Fruit fly (Drosophila melanogaster) whole organism, embryonic: ENCODE measurements around the gene CG13069.

ENCODE experiments used
- Asciz ChIP-seq: fragments of 200-800 bp; sonication (Bioruptor generic); optimal IDR thresholded peaks from 2 replicates; lab custom pipeline; 2017; ENCODE audit warnings: missing biosample characterization, mild to moderate bottlenecking, missing genetic modification characterization, missing genetic modification reagents
- Awh ChIP-seq: fragments of 200-800 bp; sonication (Bioruptor generic); IDR thresholded peaks from 2 replicates; pipeline ENCODE4, ENCODE4 v1.3.6; 2022; ENCODE audit warnings: missing biosample characterization, missing genetic modification characterization
- Bgb ChIP-seq: fragments of 200-800 bp; sonication (Bioruptor generic); IDR thresholded peaks from 2 replicates; pipeline ENCODE4 v1.3.6; 2022; ENCODE audit warnings: missing biosample characterization, missing genetic modification characterization; ENCODE audit not compliant: partially characterized antibody
- CG13123 ChIP-seq: fragments of 200-800 bp; sonication (Bioruptor generic); optimal IDR thresholded peaks from 2 replicates; lab custom pipeline; 2016; ENCODE audit warnings: missing biosample characterization, missing genetic modification characterization
- CG15073 ChIP-seq: fragments of 200-800 bp; sonication (Bioruptor generic); optimal IDR thresholded peaks from 2 replicates; lab custom pipeline; 2016; ENCODE audit warnings: missing biosample characterization, missing genetic modification characterization
- CG16815 ChIP-seq: fragments of 200-800 bp; sonication (Bioruptor generic); optimal IDR thresholded peaks from 3 replicates; lab custom pipeline; 2017; ENCODE audit warnings: missing biosample characterization, mild to moderate bottlenecking, missing genetic modification characterization
- CG17328 ChIP-seq: fragments of 200-800 bp; sonication (Bioruptor generic); IDR thresholded peaks from 2 replicates; pipeline ENCODE4 v1.3.6; 2022; ENCODE audit warnings: missing biosample characterization, missing genetic modification characterization
- CG18262 ChIP-seq: fragments of 200-800 bp; optimal IDR thresholded peaks from 3 replicates; lab custom pipeline; 2019; ENCODE audit warnings: missing biosample characterization, mild to moderate bottlenecking, missing genetic modification characterization, moderate library complexity
- CG18476 ChIP-seq: fragments of 200-800 bp; sonication (Bioruptor generic); optimal IDR thresholded peaks from 2 replicates; lab custom pipeline; 2016; ENCODE audit warnings: missing biosample characterization, mild to moderate bottlenecking, missing genetic modification characterization
- CG7556 ChIP-seq: fragments of 200-800 bp; sonication (Bioruptor generic); optimal IDR thresholded peaks from 2 replicates; lab custom pipeline; 2017; ENCODE audit warnings: missing biosample characterization, mild to moderate bottlenecking, missing genetic modification characterization
- CG8281 ChIP-seq: fragments of 200-800 bp; sonication (Bioruptor generic); optimal IDR thresholded peaks from 2 replicates; lab custom pipeline; 2018; ENCODE audit warnings: missing biosample characterization, mild to moderate bottlenecking, missing genetic modification characterization, moderate library complexity
- CG9876 ChIP-seq: fragments of 200-800 bp; sonication (Bioruptor generic); optimal IDR thresholded peaks from 2 replicates; lab custom pipeline; 2016; ENCODE audit warnings: missing biosample characterization, missing genetic modification characterization
- D ChIP-seq, 2 experiments: fragments of 200-800 bp in 1 of 2; fragments of >200 bp in 1 of 2; sonication (Bioruptor generic) in 1 of 2; optimal IDR thresholded peaks; 2 replicates in 1 of 2; 3 replicates in 1 of 2; lab custom pipeline; 2017; ENCODE audit warnings: mild to moderate bottlenecking in 1 of 2, missing biosample characterization in 1 of 2, missing genetic modification characterization in 1 of 2, missing genetic modification reagents in 1 of 2
- D19A ChIP-seq: fragments of 200-800 bp; optimal IDR thresholded peaks from 3 replicates; lab custom pipeline; 2019; ENCODE audit warnings: missing biosample characterization, mild to moderate bottlenecking, missing genetic modification characterization, moderate library complexity
- Dfd ChIP-seq, 2 experiments: fragments of >200 bp; optimal IDR thresholded peaks; 2 replicates each; lab custom pipeline; 2017; ENCODE audit warnings: missing biosample characterization in 2 of 2, missing genetic modification characterization in 2 of 2
- ERR ChIP-seq: fragments of 200-800 bp; sonication (Bioruptor generic); optimal IDR thresholded peaks from 2 replicates; lab custom pipeline; 2016; ENCODE audit warnings: missing biosample characterization, missing genetic modification characterization
- H2.0 ChIP-seq: fragments of 200-800 bp; sonication (Bioruptor generic); IDR thresholded peaks from 2 replicates; pipeline ENCODE4 v1.3.6; 2022; ENCODE audit warnings: missing biosample characterization, missing genetic modification characterization
- HmgZ ChIP-seq: fragments of 200-800 bp; sonication (Bioruptor generic); optimal IDR thresholded peaks from 2 replicates; lab custom pipeline; 2018; ENCODE audit warnings: missing biosample characterization, mild to moderate bottlenecking, missing genetic modification characterization
- Mad ChIP-seq: fragments of 200-800 bp; sonication (Bioruptor generic); optimal IDR thresholded peaks from 2 replicates; lab custom pipeline; 2016; ENCODE audit warnings: missing biosample characterization, missing genetic modification characterization
- Med ChIP-seq: fragments of 200-800 bp; sonication (Bioruptor generic); peaks from one replicate; lab custom pipeline; 2016; ENCODE audit warnings: missing biosample characterization, missing genetic modification characterization, mild to moderate bottlenecking, inconsistent platforms, moderate library complexity
- NK7.1 ChIP-seq: fragments of 200-800 bp; sonication (Bioruptor generic); optimal IDR thresholded peaks from 3 replicates; lab custom pipeline; 2016; ENCODE audit warnings: missing biosample characterization, missing genetic modification characterization
- Nf-YB ChIP-seq: fragments of 200-800 bp; sonication (Bioruptor generic); optimal IDR thresholded peaks from 3 replicates; lab custom pipeline; 2019; ENCODE audit warnings: missing biosample characterization, mild to moderate bottlenecking, missing genetic modification characterization, moderate library complexity
- Trl ChIP-seq, 3 experiments: fragments of >200 bp in 2 of 3; fragments of 200-800 bp in 1 of 3; sonication (Bioruptor generic) in 1 of 3; optimal IDR thresholded peaks; 2 replicates in 1 of 3; 3 replicates in 2 of 3; lab custom pipeline; 2016 to 2017; ENCODE audit warnings: missing biosample characterization in 1 of 3, missing genetic modification characterization in 1 of 3
- bsh ChIP-seq, 2 experiments: fragments of 200-800 bp; sonication (Bioruptor generic); optimal IDR thresholded peaks; 2 replicates each; lab custom pipeline; 2017 to 2018; ENCODE audit warnings: mild to moderate bottlenecking in 2 of 2, missing biosample characterization in 2 of 2, missing genetic modification characterization in 2 of 2, moderate library complexity in 1 of 2
- crol ChIP-seq: fragments of 200-800 bp; sonication (Bioruptor generic); IDR thresholded peaks from 2 replicates; pipeline ENCODE4 v1.3.6; 2022; ENCODE audit warnings: missing biosample characterization, missing genetic modification characterization
- dpn ChIP-seq, 2 experiments: fragments of 200-800 bp; sonication (Bioruptor generic); optimal IDR thresholded peaks; 3 replicates each; lab custom pipeline; 2016; ENCODE audit warnings: missing biosample characterization in 2 of 2, missing genetic modification characterization in 2 of 2
- en ChIP-seq: fragments of 200-800 bp; sonication (Bioruptor generic); optimal IDR thresholded peaks from 2 replicates; lab custom pipeline; 2016; ENCODE audit warnings: missing biosample characterization, missing genetic modification characterization
- hb ChIP-seq: fragments of 200-800 bp; sonication (Bioruptor generic); IDR thresholded peaks from 3 replicates; pipeline ENCODE4 v1.3.6; 2022; ENCODE audit warnings: missing biosample characterization, missing genetic modification characterization; ENCODE audit not compliant: partially characterized antibody
- jing ChIP-seq: fragments of 200-800 bp; sonication (Bioruptor generic); optimal IDR thresholded peaks from 2 replicates; lab custom pipeline; 2018; ENCODE audit warnings: missing biosample characterization, mild to moderate bottlenecking, missing genetic modification characterization
- nom ChIP-seq: fragments of 200-800 bp; sonication (Bioruptor generic); optimal IDR thresholded peaks from 2 replicates; lab custom pipeline; 2017; ENCODE audit warnings: missing biosample characterization, missing genetic modification characterization, mild to moderate bottlenecking, moderate library complexity, missing genetic modification reagents
- pho ChIP-seq: fragments of 200-800 bp; sonication (Bioruptor generic); optimal IDR thresholded peaks from 2 replicates; lab custom pipeline; 2016; ENCODE audit warnings: missing biosample characterization, missing genetic modification characterization
- repo ChIP-seq: fragments of 200-800 bp; sonication (Bioruptor generic); optimal IDR thresholded peaks from 2 replicates; lab custom pipeline; 2016; ENCODE audit warnings: missing biosample characterization, missing genetic modification characterization
- schlank ChIP-seq: fragments of 200-800 bp; sonication (Bioruptor generic); optimal IDR thresholded peaks from 2 replicates; lab custom pipeline; 2018; ENCODE audit warnings: missing biosample characterization, mild to moderate bottlenecking, missing genetic modification characterization
- sens ChIP-seq: fragments of 200-800 bp; sonication (Bioruptor generic); peaks from one replicate; lab custom pipeline; 2016; ENCODE audit warnings: missing biosample characterization, missing genetic modification characterization
- shn ChIP-seq: fragments of 200-800 bp; sonication (Bioruptor generic); optimal IDR thresholded peaks from 3 replicates; lab custom pipeline; 2016; ENCODE audit warnings: missing biosample characterization, missing genetic modification characterization
- slou ChIP-seq: fragments of 200-800 bp; sonication (Bioruptor generic); optimal IDR thresholded peaks from 3 replicates; lab custom pipeline; 2016; ENCODE audit warnings: missing biosample characterization, missing genetic modification characterization
- vvl ChIP-seq: fragments of 200-800 bp; sonication (Bioruptor generic); IDR thresholded peaks from 2 replicates; pipeline ENCODE4 v1.3.6; 2022; ENCODE audit warnings: missing biosample characterization, missing genetic modification characterization
- zen2 ChIP-seq: fragments of 200-800 bp; sonication (Bioruptor generic); IDR thresholded peaks from 3 replicates; pipeline ENCODE4 v1.3.6; 2022; ENCODE audit warnings: missing biosample characterization, missing genetic modification characterization; ENCODE audit not compliant: partially characterized antibody

Gene CG13069

DNA sequence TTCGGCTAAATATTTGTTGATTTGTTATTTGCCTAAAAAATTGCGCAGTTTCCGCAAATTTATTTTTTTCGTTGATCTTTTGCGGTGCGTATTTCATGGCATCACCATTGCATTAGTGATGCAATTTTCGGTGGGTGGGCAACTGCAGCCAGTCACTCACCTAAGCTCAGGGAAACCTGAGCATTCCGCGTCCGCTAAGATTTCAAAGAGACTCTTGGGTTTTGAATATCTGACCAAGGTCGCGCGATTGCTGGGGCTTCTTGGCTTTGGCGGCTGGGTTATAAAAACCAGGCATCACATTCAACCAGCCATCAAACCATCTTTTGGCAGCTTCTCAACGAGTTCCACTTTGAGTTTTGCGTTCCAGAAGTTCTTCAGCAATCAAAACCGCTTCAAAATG is 2.7 kb upstream of the CG13069 start, which contains the start of gene CG13071:
Gene CG13071, plus strand, starts transcription at position 301 of the 400 bp plus-strand sequence.
- TF ChIP-seq CG18262 (tag; lab: Kevin White, UChicago) (no peak), CG7556 (GFP tag; lab: Kevin White, UChicago) (no peak), dpn (GFP tag; optimal IDR thresholded peaks at IDR 0.05; lab: Kevin White, UChicago) (no peak), repo (GFP tag; lab: Kevin White, UChicago) (no peak), D (optimal IDR thresholded peaks at IDR 0.05; lab: Kevin White, UChicago) (no peak), D (GFP tag; optimal IDR thresholded peaks at IDR 0.05; lab: Kevin White, UChicago) (no peak), CG13123 (GFP tag; lab: Kevin White, UChicago) (no peak), Nf-YB (GFP tag; lab: Kevin White, UChicago) (no peak), HmgZ (tag; lab: Kevin White, UChicago) (no peak), sens (GFP tag; lab: Kevin White, UChicago) (no peak)

DNA sequence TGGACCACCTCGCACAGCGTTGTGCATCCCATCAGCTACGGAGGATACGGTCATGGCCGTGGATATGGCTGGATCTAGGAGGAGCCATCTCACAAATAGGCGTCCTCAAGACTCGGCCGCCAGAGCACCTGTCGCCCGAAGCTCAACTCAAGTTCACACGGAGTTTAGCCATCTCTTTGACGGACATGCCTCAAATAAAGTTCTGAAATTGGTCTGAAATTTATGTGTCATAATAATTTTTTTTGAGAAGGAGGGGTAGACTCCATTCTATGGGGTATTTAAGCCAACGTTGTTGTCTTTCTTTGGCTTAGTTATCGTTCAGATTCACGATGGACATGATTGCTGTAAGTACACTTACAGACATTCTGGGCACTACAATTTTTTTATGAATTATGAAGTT is 2.1 kb upstream of the CG13069 start, which contains the start of gene CG13070:
Gene CG13070, plus strand, starts transcription at position 301 of the 400 bp plus-strand sequence.
- TF ChIP-seq ERR (GFP tag; lab: Kevin White, UChicago) (no peak), en (GFP tag; lab: Kevin White, UChicago) (no peak), Med (GFP tag; lab: Kevin White, UChicago) (no peak), Mad (no peak), Asciz (GFP tag; lab: Kevin White, UChicago) (no peak), crol (GFP tag; lab: Robert Waterston, UW) (no peak), Trl (optimal IDR thresholded peaks at IDR 0.05; lab: Kevin White, UChicago) (no peak), Trl (GFP tag; optimal IDR thresholded peaks at IDR 0.05; lab: Kevin White, UChicago) (no peak), shn (no peak), schlank (tag; lab: Kevin White, UChicago) (no peak), Awh (no peak), CG18476 (GFP tag; lab: Kevin White, UChicago) (no peak), NK7.1 (no peak), CG16815 (GFP tag; lab: Kevin White, UChicago) (no peak), D19A (tag; lab: Kevin White, UChicago) (no peak), CG15073 (GFP tag; lab: Kevin White, UChicago) (no peak)

DNA sequence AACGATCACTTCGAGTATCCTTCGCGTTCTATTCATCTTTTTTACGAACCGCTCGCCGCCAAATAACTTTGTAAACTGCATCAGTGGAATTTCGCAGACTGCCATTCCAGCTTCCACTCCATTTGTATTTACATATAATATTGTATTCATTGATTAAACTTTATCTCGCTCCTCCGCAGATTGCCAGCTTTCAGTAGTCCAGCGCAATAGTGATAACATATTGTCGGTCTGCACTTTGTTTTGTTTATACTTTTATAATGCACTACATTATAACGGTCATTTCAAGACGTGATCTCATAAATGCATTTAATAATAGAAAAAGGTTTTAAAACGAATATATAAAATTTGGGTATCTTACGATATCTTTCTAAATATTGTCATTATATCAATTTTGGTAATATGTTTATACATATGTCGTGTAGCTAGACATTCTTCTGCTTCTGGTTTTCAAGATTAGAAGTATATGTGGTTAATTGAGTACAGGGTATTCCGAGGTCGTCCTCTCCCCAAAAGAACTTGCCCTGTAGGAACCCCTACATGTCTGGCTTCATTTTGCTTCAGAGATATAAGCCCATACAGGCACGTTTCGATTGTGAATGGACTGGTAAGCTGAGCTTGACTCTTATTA is 3.0 kb downstream of the CG13069 start, which contains the start of gene CG4950:
Gene CG4950, minus strand, starts transcription at position 51 of the 628 bp plus-strand sequence.
- TF ChIP-seq CG17328 (GFP tag; lab: Robert Waterston, UW) (no peak), nom (GFP tag; lab: Kevin White, UChicago) (peak; percentile 15), zen2 (GFP tag; lab: Robert Waterston, UW) (no peak), bsh (GFP tag; optimal IDR thresholded peaks at IDR 0.05; lab: Kevin White, UChicago) (peak in 1 of 2 experiments; percentile 9), pho (GFP tag; lab: Kevin White, UChicago) (no peak), CG8281 (tag; lab: Kevin White, UChicago) (no peak)

DNA sequence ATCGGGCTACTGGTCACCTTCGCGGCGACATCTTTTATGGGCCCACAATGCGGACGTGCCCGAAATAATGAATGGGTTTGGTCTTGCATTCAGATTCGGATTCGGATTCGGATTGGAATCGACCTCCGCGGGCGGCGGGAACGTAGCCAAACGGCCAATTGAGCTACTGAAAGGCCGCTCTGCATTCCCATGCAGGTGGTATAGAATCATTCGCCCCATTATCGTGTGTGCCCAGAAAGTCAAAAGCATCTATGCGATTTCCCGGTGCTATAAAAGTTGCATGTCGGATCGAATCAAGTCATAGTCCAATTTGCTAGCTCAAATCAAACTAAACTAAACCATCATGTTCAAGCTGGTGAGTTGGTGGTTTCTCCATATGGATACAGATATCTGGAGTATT is 3.9 kb downstream of the CG13069 start, which contains the start of gene CG13068:
Gene CG13068, plus strand, starts transcription at position 301 of the 400 bp plus-strand sequence.
- TF ChIP-seq sens (GFP tag; lab: Kevin White, UChicago) = no peak
- no peak for TF ChIP-seq Bgb (GFP tag; lab: Robert Waterston, UW)
- TF ChIP-seq vvl (GFP tag; lab: Robert Waterston, UW) = 0 out of 2 replicates have a peak, but pooled peaks have one; percentile 39
- TF ChIP-seq CG9876 (GFP tag; lab: Kevin White, UChicago) = no peak
- no peak for TF ChIP-seq jing (GFP tag; lab: Kevin White, UChicago)
- TF ChIP-seq slou (GFP tag; lab: Kevin White, UChicago) = no peak
- no peak for TF ChIP-seq Dfd (GFP tag; optimal IDR thresholded peaks at IDR 0.05; lab: Kevin White, UChicago)
- TF ChIP-seq H2.0 (GFP tag; lab: Robert Waterston, UW) = no peak
- 0 out of 3 replicates have a peak, but pooled peaks have one; percentile 16 for TF ChIP-seq hb (GFP tag; lab: Robert Waterston, UW)
